Fruit fly (Drosophila melanogaster) whole organism, embryonic: ENCODE data around the gene CG8379.
A peak's percentile ranks its signal among the peaks of the same experiment; 100 is the strongest.

Experiments used
- Ada2b ChIP-seq: fragments of 200-800 bp; sonication (Bioruptor generic); IDR thresholded peaks from 2 replicates; pipeline ENCODE4 v1.3.6; 2022; ENCODE audit warnings: missing biosample characterization, missing genetic modification characterization
- Aef1 ChIP-seq: fragments of 200-800 bp; sonication (Bioruptor generic); IDR thresholded peaks from 3 replicates; pipeline ENCODE4 v1.3.6; 2022; ENCODE audit warnings: missing biosample characterization, missing genetic modification characterization
- B-H2 ChIP-seq: fragments of 200-800 bp; sonication (Bioruptor generic); optimal IDR thresholded peaks from 2 replicates; lab custom pipeline; 2018; ENCODE audit warnings: missing biosample characterization, mild to moderate bottlenecking, missing genetic modification characterization
- BtbVII ChIP-seq: fragments of 200-800 bp; sonication (Bioruptor generic); optimal IDR thresholded peaks from 3 replicates; lab custom pipeline; 2017; ENCODE audit warnings: missing biosample characterization, mild to moderate bottlenecking, missing genetic modification characterization
- CG10147 ChIP-seq: fragments of 200-800 bp; sonication (Bioruptor generic); optimal IDR thresholded peaks from 2 replicates; lab custom pipeline; 2019; ENCODE audit warnings: missing biosample characterization, mild to moderate bottlenecking, missing genetic modification characterization, moderate library complexity
- CG10431 ChIP-seq: fragments of 200-800 bp; sonication (Bioruptor generic); optimal IDR thresholded peaks from 3 replicates; lab custom pipeline; 2018; ENCODE audit warnings: missing biosample characterization, mild to moderate bottlenecking, missing genetic modification characterization
- CG11093 ChIP-seq: fragments of 200-800 bp; sonication (Bioruptor generic); IDR thresholded peaks from 3 replicates; pipeline ENCODE4 v1.3.6; 2022; ENCODE audit warnings: missing biosample characterization, missing genetic modification characterization
- CG11247 ChIP-seq: fragments of 200-800 bp; sonication (Bioruptor generic); IDR thresholded peaks from 2 replicates; pipeline ENCODE4 v1.3.6; 2022; ENCODE audit warnings: missing biosample characterization, missing genetic modification characterization
- CG12071 ChIP-seq: fragments of 200-800 bp; sonication (Bioruptor generic); optimal IDR thresholded peaks from 3 replicates; lab custom pipeline; 2018; ENCODE audit warnings: missing biosample characterization, mild to moderate bottlenecking, missing genetic modification characterization
- CG12659 ChIP-seq: fragments of 200-800 bp; sonication (Bioruptor generic); optimal IDR thresholded peaks from 3 replicates; lab custom pipeline; 2017; ENCODE audit warnings: mild to moderate bottlenecking, missing biosample characterization, missing genetic modification reagents, missing genetic modification characterization
- CG13123 ChIP-seq: fragments of 200-800 bp; sonication (Bioruptor generic); optimal IDR thresholded peaks from 2 replicates; lab custom pipeline; 2016; ENCODE audit warnings: missing biosample characterization, missing genetic modification characterization
- CG14050 ChIP-seq: fragments of 200-800 bp; sonication (Bioruptor generic); IDR thresholded peaks from 3 replicates; pipeline ENCODE4 v1.3.6; 2022; ENCODE audit warnings: missing biosample characterization, missing genetic modification characterization
- CG14441 ChIP-seq: fragments of 200-800 bp; sonication (Bioruptor generic); IDR thresholded peaks from 2 replicates; pipeline ENCODE4 v1.3.6; 2022; ENCODE audit warnings: missing biosample characterization, missing genetic modification characterization
- CG16779 ChIP-seq: fragments of 200-800 bp; sonication (Bioruptor generic); IDR thresholded peaks from 2 replicates; pipeline ENCODE4 v1.3.6; 2022; ENCODE audit warnings: missing biosample characterization, missing genetic modification characterization
- CG16815 ChIP-seq: fragments of 200-800 bp; sonication (Bioruptor generic); optimal IDR thresholded peaks from 3 replicates; lab custom pipeline; 2017; ENCODE audit warnings: missing biosample characterization, mild to moderate bottlenecking, missing genetic modification characterization
- CG18476 ChIP-seq: fragments of 200-800 bp; sonication (Bioruptor generic); optimal IDR thresholded peaks from 2 replicates; lab custom pipeline; 2016; ENCODE audit warnings: missing biosample characterization, mild to moderate bottlenecking, missing genetic modification characterization
- CG2199 ChIP-seq: fragments of 200-800 bp; sonication (Bioruptor generic); IDR thresholded peaks from 3 replicates; pipeline ENCODE4 v1.3.6; 2022; ENCODE audit warnings: missing biosample characterization, missing genetic modification characterization
- CG30403 ChIP-seq: fragments of 200-800 bp; sonication (Bioruptor generic); optimal IDR thresholded peaks from 3 replicates; lab custom pipeline; 2016; ENCODE audit warnings: missing biosample characterization, missing genetic modification characterization
- CG32532 ChIP-seq: fragments of 200-800 bp; sonication (Bioruptor generic); IDR thresholded peaks from 2 replicates; pipeline ENCODE4 v1.3.6; 2022; ENCODE audit warnings: missing biosample characterization, missing genetic modification characterization
- CG4617 ChIP-seq: fragments of 200-800 bp; sonication (Bioruptor generic); optimal IDR thresholded peaks from 3 replicates; lab custom pipeline; 2016; ENCODE audit warnings: missing biosample characterization, missing genetic modification characterization, borderline replicate concordance
- CG7271 ChIP-seq: fragments of 200-800 bp; sonication (Bioruptor generic); optimal IDR thresholded peaks from 2 replicates; lab custom pipeline; 2018; ENCODE audit warnings: missing biosample characterization, mild to moderate bottlenecking, missing genetic modification characterization, moderate library complexity
- CG7372 ChIP-seq: fragments of 200-800 bp; sonication (Bioruptor generic); IDR thresholded peaks from 2 replicates; pipeline ENCODE4 v1.3.6; 2022; ENCODE audit warnings: missing biosample characterization, missing genetic modification characterization
- CG7556 ChIP-seq: fragments of 200-800 bp; sonication (Bioruptor generic); optimal IDR thresholded peaks from 2 replicates; lab custom pipeline; 2017; ENCODE audit warnings: missing biosample characterization, mild to moderate bottlenecking, missing genetic modification characterization
- CG9215 ChIP-seq: fragments of 200-800 bp; sonication (Bioruptor generic); IDR thresholded peaks from 2 replicates; pipeline ENCODE4 v1.3.6; 2022; ENCODE audit warnings: missing biosample characterization, missing genetic modification characterization
- CG9817 ChIP-seq: fragments of 200-800 bp; sonication (Bioruptor generic); optimal IDR thresholded peaks from 2 replicates; lab custom pipeline; 2018; ENCODE audit warnings: missing biosample characterization, mild to moderate bottlenecking, missing genetic modification characterization, moderate library complexity
- Dfd ChIP-seq, 2 experiments: fragments of >200 bp; optimal IDR thresholded peaks; 2 replicates each; lab custom pipeline; 2017; ENCODE audit warnings: missing biosample characterization in 2 of 2, missing genetic modification characterization in 2 of 2
- Dip3 ChIP-seq: fragments of 200-800 bp; sonication (Bioruptor generic); optimal IDR thresholded peaks from 3 replicates; lab custom pipeline; 2016; ENCODE audit warnings: missing biosample characterization, missing genetic modification characterization
- Dp ChIP-seq: fragments of 200-800 bp; sonication (Bioruptor generic); optimal IDR thresholded peaks from 2 replicates; lab custom pipeline; 2018; ENCODE audit warnings: missing biosample characterization, mild to moderate bottlenecking, missing genetic modification characterization, moderate library complexity
- Drgx ChIP-seq: fragments of 200-800 bp; sonication (Bioruptor generic); IDR thresholded peaks from 2 replicates; pipeline ENCODE4 v1.3.6; 2022; ENCODE audit warnings: missing biosample characterization, missing genetic modification characterization
- E2f2 ChIP-seq: fragments of 200-800 bp; sonication (Bioruptor generic); IDR thresholded peaks from 2 replicates; pipeline ENCODE4 v1.3.6; 2022; ENCODE audit warnings: missing biosample characterization, missing genetic modification characterization
- GATAe ChIP-seq: fragments of 200-800 bp; sonication (Bioruptor generic); conservative IDR thresholded peaks from 2 replicates; pipeline ENCODE4 v1.3.6; 2022; ENCODE audit warnings: missing biosample characterization, missing genetic modification characterization
- MESR4 ChIP-seq: fragments of 200-800 bp; sonication (Bioruptor generic); optimal IDR thresholded peaks from 2 replicates; lab custom pipeline; 2018; ENCODE audit warnings: missing biosample characterization, mild to moderate bottlenecking, missing genetic modification characterization, moderate library complexity
- Mrtf ChIP-seq: fragments of 200-800 bp; sonication (Bioruptor generic); IDR thresholded peaks from 3 replicates; pipeline ENCODE4 v1.3.6; 2022; ENCODE audit warnings: missing biosample characterization, missing genetic modification characterization
- Nf-YC ChIP-seq: fragments of 200-800 bp; optimal IDR thresholded peaks from 3 replicates; lab custom pipeline; 2019; ENCODE audit warnings: missing biosample characterization, mild to moderate bottlenecking, missing genetic modification characterization, moderate library complexity
- Ravus ChIP-seq: fragments of 200-800 bp; sonication (Bioruptor generic); IDR thresholded peaks from 2 replicates; pipeline ENCODE4 v1.3.6; 2022; ENCODE audit warnings: missing biosample characterization, missing genetic modification characterization
- Side ChIP-seq: fragments of 200-800 bp; sonication (Bioruptor generic); optimal IDR thresholded peaks from 2 replicates; lab custom pipeline; 2016; ENCODE audit warnings: missing biosample characterization, missing genetic modification characterization
- Sin3A ChIP-seq: fragments of >200 bp; optimal IDR thresholded peaks from 2 replicates; lab custom pipeline; 2018
- Usf ChIP-seq: fragments of 200-800 bp; sonication (Bioruptor generic); optimal IDR thresholded peaks from 2 replicates; lab custom pipeline; 2017; ENCODE audit warnings: missing genotype, missing biosample characterization, missing genetic modification characterization
- ap ChIP-seq: fragments of 200-800 bp; sonication (Bioruptor generic); IDR thresholded peaks from 2 replicates; pipeline ENCODE4 v1.3.6; 2022; ENCODE audit warnings: missing biosample characterization, missing genetic modification characterization
- fd96Cb ChIP-seq: fragments of 200-800 bp; sonication (Bioruptor generic); optimal IDR thresholded peaks from 2 replicates; lab custom pipeline; 2018; ENCODE audit warnings: missing biosample characterization, mild to moderate bottlenecking, missing genetic modification characterization, moderate library complexity
- gcm ChIP-seq: fragments of 200-800 bp; sonication (Bioruptor generic); optimal IDR thresholded peaks from 2 replicates; lab custom pipeline; 2019; ENCODE audit warnings: missing biosample characterization, mild to moderate bottlenecking, missing genetic modification characterization, moderate library complexity
- gem ChIP-seq: fragments of 200-800 bp; sonication (Bioruptor generic); optimal IDR thresholded peaks from 2 replicates; lab custom pipeline; 2019; ENCODE audit warnings: missing biosample characterization, mild to moderate bottlenecking, missing genetic modification characterization, moderate library complexity
- maf-S ChIP-seq: fragments of 200-800 bp; sonication (Bioruptor generic); optimal IDR thresholded peaks from 2 replicates; lab custom pipeline; 2016; ENCODE audit warnings: missing biosample characterization, missing genetic modification characterization
- mirr ChIP-seq: fragments of 200-800 bp; sonication (Bioruptor generic); optimal IDR thresholded peaks from 3 replicates; lab custom pipeline; 2018; ENCODE audit warnings: missing biosample characterization, mild to moderate bottlenecking, missing genetic modification characterization
- phol ChIP-seq: fragments of 200-800 bp; sonication (Bioruptor generic); optimal IDR thresholded peaks from 3 replicates; lab custom pipeline; 2018; ENCODE audit warnings: missing biosample characterization, mild to moderate bottlenecking, missing genetic modification characterization, moderate library complexity
- sima ChIP-seq: fragments of 200-800 bp; sonication (Bioruptor generic); optimal IDR thresholded peaks from 2 replicates; lab custom pipeline; 2016; ENCODE audit warnings: missing biosample characterization, missing genetic modification characterization
- slbo ChIP-seq: fragments of 200-800 bp; sonication (Bioruptor generic); IDR thresholded peaks from 2 replicates; pipeline ENCODE4 v1.3.6; 2022; ENCODE audit warnings: missing biosample characterization, missing genetic modification characterization
- slou ChIP-seq: fragments of 200-800 bp; sonication (Bioruptor generic); optimal IDR thresholded peaks from 3 replicates; lab custom pipeline; 2016; ENCODE audit warnings: missing biosample characterization, missing genetic modification characterization
- unpg ChIP-seq: fragments of 200-800 bp; sonication (Bioruptor generic); optimal IDR thresholded peaks from 3 replicates; lab custom pipeline; 2018; ENCODE audit warnings: missing biosample characterization, mild to moderate bottlenecking, missing genetic modification characterization, moderate library complexity

CG8379 gene

dm6 chr3R:8810397-8811184, 13.6 kb upstream of the CG8379 start (continued):
- TF ChIP-seq CG30403 (GFP tag; lab: Kevin White, UChicago) (no peak), CG12659 (GFP tag; lab: Kevin White, UChicago) (peak; percentile 83), CG11247 (GFP tag; lab: Robert Waterston, UW) (peak; percentile 35; the same call in 1 of the 2 replicates), slbo (GFP tag; lab: Robert Waterston, UW) (peak; percentile 30; the same call in 1 of the 2 replicates), CG14050 (GFP tag; lab: Robert Waterston, UW) (peak; percentile 48; the same call in 1 of the 3 replicates), CG16779 (GFP tag; lab: Robert Waterston, UW) (peak; percentile 81), Sin3A (no peak), CG12071 (peak; percentile 98), mirr (GFP tag; lab: Kevin White, UChicago) (peak; percentile 100), CG4617 (GFP tag; lab: Kevin White, UChicago) (peak; percentile 29), CG32532 (GFP tag; lab: Robert Waterston, UW) (peak; percentile 84), maf-S (GFP tag; lab: Kevin White, UChicago) (peak; percentile 47), CG14441 (GFP tag; lab: Robert Waterston, UW) (peak; percentile 66), Drgx (peak; percentile 76), B-H2 (GFP tag; lab: Kevin White, UChicago) (peak; percentile 93), CG9215 (GFP tag; lab: Robert Waterston, UW) (peak; percentile 62), fd96Cb (tag; lab: Kevin White, UChicago) (peak; percentile 34), BtbVII (GFP tag; lab: Kevin White, UChicago) (peak; percentile 90), Ravus (GFP tag; lab: Robert Waterston, UW) (0 out of 2 replicates have a peak, but pooled peaks have one; percentile 0), Side (peak; percentile 85), Dfd (GFP tag; optimal IDR thresholded peaks at IDR 0.05; lab: Kevin White, UChicago) (no peak), CG7372 (GFP tag; lab: Robert Waterston, UW) (peak; percentile 52), CG16815 (GFP tag; lab: Kevin White, UChicago) (no peak), gem (peak; percentile 69), E2f2 (GFP tag; lab: Robert Waterston, UW) (peak; percentile 54; the same call in 1 of the 2 replicates), slou (GFP tag; lab: Kevin White, UChicago) (peak; percentile 33), CG10431 (peak; percentile 91), Aef1 (GFP tag; lab: Robert Waterston, UW) (no peak), CG2199 (GFP tag; lab: Robert Waterston, UW) (peak; percentile 84), CG13123 (GFP tag; lab: Kevin White, UChicago) (peak; percentile 89), phol (tag; lab: Kevin White, UChicago) (peak; percentile 29), CG7271 (tag; lab: Kevin White, UChicago) (no peak), CG11093 (GFP tag; lab: Robert Waterston, UW) (peak; percentile 8; the same call in 1 of the 3 replicates), MESR4 (GFP tag; lab: Kevin White, UChicago) (peak; percentile 36), Dip3 (GFP tag; lab: Kevin White, UChicago) (peak; percentile 41), Dp (GFP tag; lab: Kevin White, UChicago) (peak; percentile 1), GATAe (GFP tag; lab: Robert Waterston, UW) (peak; percentile 76), unpg (peak; percentile 83), Usf (GFP tag; lab: Kevin White, UChicago) (peak; percentile 22), CG9817 (tag; lab: Kevin White, UChicago) (peak; percentile 56), CG10147 (GFP tag; lab: Kevin White, UChicago) (peak; percentile 0), CG7556 (GFP tag; lab: Kevin White, UChicago) (peak; percentile 59), Ada2b (GFP tag; lab: Robert Waterston, UW) (peak; percentile 39; the same call in 1 of the 2 replicates), gcm (GFP tag; lab: Kevin White, UChicago) (peak; percentile 94), ap (GFP tag; lab: Robert Waterston, UW) (peak; percentile 27; the same call in 1 of the 2 replicates), sima (GFP tag; lab: Kevin White, UChicago) (no peak), Mrtf (GFP tag; lab: Robert Waterston, UW) (peak; percentile 52; the same call in 1 of the 3 replicates), Nf-YC (peak; percentile 67), CG18476 (GFP tag; lab: Kevin White, UChicago) (peak; percentile 63)
